Fruit fly (Drosophila melanogaster): ENCODE measurements around the gene daed.

Gene daed

DNA sequence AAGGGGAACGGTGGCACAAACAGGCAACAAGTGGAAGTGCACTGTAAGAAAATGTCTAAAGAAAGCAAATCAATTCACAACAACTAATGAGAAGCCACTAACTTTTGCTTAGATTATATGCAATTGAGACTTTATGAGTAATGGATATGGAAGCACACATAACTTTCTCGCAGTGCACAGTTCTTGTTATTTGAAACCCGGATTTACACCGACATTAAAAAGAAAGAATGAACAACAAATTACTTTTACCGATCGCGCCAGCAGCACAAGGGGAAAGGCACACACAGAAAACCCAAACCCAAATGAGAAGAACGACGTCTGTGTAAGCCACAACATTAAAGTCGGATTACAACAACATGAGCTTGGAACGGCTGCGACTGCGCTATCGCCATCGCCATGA lies 27.0 kb downstream of the daed start:
- TF ChIP-seq ss (GFP tag; optimal IDR thresholded peaks at IDR 0.05) (no peak), CG15336 (GFP tag; IDR thresholded peaks at IDR 0.05) (peak; percentile 61; the same call in 1 of the 2 replicates), esn (GFP tag; optimal IDR thresholded peaks at IDR 0.05) (peak; percentile 88), dsx (GFP tag; optimal IDR thresholded peaks at IDR 0.05; ENCODE audit: poor library complexity, severe bottlenecking) (peak; percentile 35), CG11294 (GFP tag; IDR thresholded peaks at IDR 0.05) (0 out of 2 replicates have a peak, but pooled peaks have one; percentile 19), CG3919 (GFP tag; optimal IDR thresholded peaks at IDR 0.05) (peak; percentile 81), Sox102F (GFP tag; optimal IDR thresholded peaks at IDR 0.05) (peak; percentile 84), CG6276 (GFP tag; optimal IDR thresholded peaks at IDR 0.05) (peak; percentile 68), OdsH (GFP tag; optimal IDR thresholded peaks at IDR 0.05) (peak; percentile 73), Smox (GFP tag; optimal IDR thresholded peaks at IDR 0.05) (peak; percentile 84), CG6163 (GFP tag; IDR thresholded peaks at IDR 0.05) (peak; percentile 80), net (GFP tag; optimal IDR thresholded peaks at IDR 0.05) (peak; percentile 69), CG7368 (GFP tag; optimal IDR thresholded peaks at IDR 0.05) (peak; percentile 51), salr (GFP tag; optimal IDR thresholded peaks at IDR 0.05) (peak; percentile 12 to 35), CG31627 (GFP tag; optimal IDR thresholded peaks at IDR 0.05) (peak; percentile 90), CG8119 (GFP tag; IDR thresholded peaks at IDR 0.05) (peak; percentile 73), CG34406 (GFP tag; optimal IDR thresholded peaks at IDR 0.05) (peak; percentile 56), achi (GFP tag; optimal IDR thresholded peaks at IDR 0.05) (peak; percentile 77), Eip78C (GFP tag) (peak; percentile 86), CG6792 (GFP tag; optimal IDR thresholded peaks at IDR 0.05) (peak; percentile 78), CG10669 (GFP tag; optimal IDR thresholded peaks at IDR 0.05) (peak; percentile 53), CG8632 (GFP tag; optimal IDR thresholded peaks at IDR 0.05) (peak; percentile 56), Hr4 (GFP tag; optimal IDR thresholded peaks at IDR 0.05) (peak; percentile 53), pdm3 (GFP tag; optimal IDR thresholded peaks at IDR 0.05) (peak; percentile 70), Sox15 (GFP tag; optimal IDR thresholded peaks at IDR 0.05) (peak; percentile 63), spab (GFP tag; optimal IDR thresholded peaks at IDR 0.05) (peak; percentile 14), CG16779 (tag; optimal IDR thresholded peaks at IDR 0.05) (no peak), Eip75B (GFP tag; optimal IDR thresholded peaks at IDR 0.05) (peak; percentile 74), fd59A (GFP tag; optimal IDR thresholded peaks at IDR 0.05) (no peak), CG8319 (GFP tag; optimal IDR thresholded peaks at IDR 0.05) (peak; percentile 60), CG9139 (GFP tag; optimal IDR thresholded peaks at IDR 0.05) (no peak), Lpt (GFP tag; optimal IDR thresholded peaks at IDR 0.05) (peak; percentile 43), cyc (GFP tag; optimal IDR thresholded peaks at IDR 0.05) (peak; percentile 91), eg (GFP tag; IDR thresholded peaks at IDR 0.05) (peak; percentile 66), CG6808 (GFP tag; optimal IDR thresholded peaks at IDR 0.05) (no peak), Blimp-1 (GFP tag; optimal IDR thresholded peaks at IDR 0.05) (peak; percentile 64), Sox14 (GFP tag; optimal IDR thresholded peaks at IDR 0.05) (peak; percentile 81), CG3032 (tag; optimal IDR thresholded peaks at IDR 0.05) (peak; percentile 13), lz (GFP tag; optimal IDR thresholded peaks at IDR 0.05) (peak; percentile 88), CG6854 (GFP tag; optimal IDR thresholded peaks at IDR 0.05) (peak; percentile 68), Hr38 (GFP tag; optimal IDR thresholded peaks at IDR 0.05) (no peak), Ets96B (tag; optimal IDR thresholded peaks at IDR 0.05) (peak; percentile 45), CG11902 (GFP tag; optimal IDR thresholded peaks at IDR 0.05) (peak; percentile 66), Ets21C (GFP tag; optimal IDR thresholded peaks at IDR 0.05) (peak; percentile 75), Met (GFP tag; optimal IDR thresholded peaks at IDR 0.05) (peak; percentile 90), Gug (GFP tag; IDR thresholded peaks at IDR 0.05) (no peak), CG10631 (GFP tag; optimal IDR thresholded peaks at IDR 0.05) (peak; percentile 68), CG11762 (GFP tag; optimal IDR thresholded peaks at IDR 0.05; ENCODE audit: insufficient read depth) (peak; percentile 46), CG32006 (GFP tag; optimal IDR thresholded peaks at IDR 0.05) (peak; percentile 76), vri (GFP tag; optimal IDR thresholded peaks at IDR 0.05) (peak; percentile 60), acj6 (GFP tag; optimal IDR thresholded peaks at IDR 0.05) (peak; percentile 76), fkh (GFP tag; optimal IDR thresholded peaks at IDR 0.05) (no peak)
